Fruit fly (Drosophila melanogaster) whole organism, adult: ENCODE results near the gene CG11816.

Experiments
- CG11617 ChIP-seq: fragments of 200-800 bp; sonication (Bioruptor generic); optimal IDR thresholded peaks from 2 replicates; lab custom pipeline; 2017; ENCODE audit warnings: mild to moderate bottlenecking, missing biosample characterization, missing genetic modification reagents, missing genetic modification characterization
- CG12768 ChIP-seq: fragments of 200-800 bp; sonication (Bioruptor generic); optimal IDR thresholded peaks from 2 replicates; lab custom pipeline; 2017; ENCODE audit warnings: missing biosample characterization, missing genetic modification characterization, mild to moderate bottlenecking, moderate library complexity, missing genetic modification reagents
- CG14711 ChIP-seq: fragments of 200-800 bp; sonication (Bioruptor generic); optimal IDR thresholded peaks from 2 replicates; lab custom pipeline; 2018; ENCODE audit warnings: missing biosample characterization, mild to moderate bottlenecking, missing genetic modification characterization, moderate library complexity
- cic ChIP-seq: fragments of 200-800 bp; sonication (Bioruptor generic); optimal IDR thresholded peaks from 2 replicates; lab custom pipeline; 2017; ENCODE audit warnings: missing biosample characterization, mild to moderate bottlenecking, missing genetic modification characterization, moderate library complexity
- kay ChIP-seq: fragments of 200-800 bp; sonication (Bioruptor generic); peaks from one replicate; lab custom pipeline; 2016; ENCODE audit warnings: missing biosample characterization, missing genetic modification characterization, borderline replicate concordance
- ovo ChIP-seq: fragments of 200-800 bp; sonication (Bioruptor generic); optimal IDR thresholded peaks from 2 replicates; lab custom pipeline; 2016; ENCODE audit warnings: missing biosample characterization, missing genetic modification characterization

DNA sequence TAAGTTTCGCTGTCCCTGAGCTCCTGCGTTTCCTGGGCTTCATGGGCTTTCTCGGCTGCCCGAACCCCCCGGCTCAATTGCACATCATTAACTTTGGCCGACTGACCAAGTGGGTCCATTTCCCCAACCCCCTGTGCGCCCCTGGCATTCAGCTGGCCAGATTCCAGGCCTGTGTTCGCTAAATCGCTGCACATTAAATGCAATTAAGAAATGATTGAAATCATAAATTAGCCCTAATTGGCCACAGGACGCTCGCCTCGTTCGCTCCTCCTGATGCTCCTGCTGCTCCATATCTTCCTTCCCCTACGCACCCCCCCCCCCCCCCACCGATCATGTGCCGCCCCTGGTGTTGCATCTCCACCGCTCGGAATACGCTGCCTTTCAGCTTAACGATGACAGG is 13.5 kb downstream of the CG11816 start:
- TF ChIP-seq CG11617 (no peak), kay (no peak), cic (GFP tag; lab: Kevin White, UChicago) (no peak), CG12768 (no peak), ovo (no peak), CG14711 (tag; lab: Kevin White, UChicago) (no peak)
